Fruit fly (Drosophila melanogaster): ENCODE results near the gene CG4022.

CG4022 gene

dm6 chr3L:9422135-9422534 lies 11.5 kb upstream of the CG4022 start:
- peak; percentile 13 for TF ChIP-seq cad (GFP tag; optimal IDR thresholded peaks at IDR 0.05)
- TF ChIP-seq vnd (GFP tag; IDR thresholded peaks at IDR 0.05; ENCODE audit: partially characterized antibody): no peak
- TF ChIP-seq CG15479 (GFP tag; optimal IDR thresholded peaks at IDR 0.05): peak; percentile 59

- TF ChIP-seq p53 (GFP tag; optimal IDR thresholded peaks at IDR 0.05): peak; percentile 98
- no peak for TF ChIP-seq mld (GFP tag; IDR thresholded peaks at IDR 0.05; ENCODE audit: partially characterized antibody)
- TF ChIP-seq ac (GFP tag; optimal IDR thresholded peaks at IDR 0.05): peak; percentile 77
- peak in 1 of 2 experiments; percentile 20 for TF ChIP-seq tll (GFP tag; optimal IDR thresholded peaks at IDR 0.05)
Observed at dm6 chr3L:9421621-9422020, 11.0 kb upstream of the CG4022 start.

dm6 chr3L:9420819-9421130 lies 10.1 kb upstream of the CG4022 start:
- TF ChIP-seq grau (tag; optimal IDR thresholded peaks at IDR 0.05): peak; percentile 39
- TF ChIP-seq Pdp1 (GFP tag; optimal IDR thresholded peaks at IDR 0.05): peak in 1 of 2 experiments; percentile 52
- TF ChIP-seq Lim3 (GFP tag; IDR thresholded peaks at IDR 0.05): no peak

- TF ChIP-seq Ssrp (tag; optimal IDR thresholded peaks at IDR 0.05) (peak; percentile 34), CG17359 (tag; optimal IDR thresholded peaks at IDR 0.05) (peak; percentile 66), H15 (GFP tag; IDR thresholded peaks at IDR 0.05) (peak; percentile 37; the same call in 1 of the 3 replicates), Meics (GFP tag; optimal IDR thresholded peaks at IDR 0.05) (peak; percentile 30), HLH3B (GFP tag; IDR thresholded peaks at IDR 0.05) (peak; percentile 65; the same call in 1 of the 2 replicates), Dbx (GFP tag; IDR thresholded peaks at IDR 0.05) (0 out of 3 replicates have a peak, but pooled peaks have one; percentile 32), CG14014 (GFP tag; IDR thresholded peaks at IDR 0.05) (peak; percentile 53; the same call in 1 of the 2 replicates), CG30403 (GFP tag; optimal IDR thresholded peaks at IDR 0.05) (peak; percentile 38), CG11504 (tag; optimal IDR thresholded peaks at IDR 0.05) (peak; percentile 76), chif (GFP tag; optimal IDR thresholded peaks at IDR 0.05) (peak in 1 of 2 experiments; percentile 28), zfh1 (GFP tag; IDR thresholded peaks at IDR 0.05) (0 out of 3 replicates have a peak, but pooled peaks have one; percentile 16), Ada2b (GFP tag; IDR thresholded peaks at IDR 0.05) (peak; percentile 55), CG14667 (GFP tag; IDR thresholded peaks at IDR 0.05) (peak; percentile 18; the same call in 1 of the 2 replicates), dmrt99B (tag; optimal IDR thresholded peaks at IDR 0.05) (peak; percentile 75), jing (GFP tag; optimal IDR thresholded peaks at IDR 0.05) (peak; percentile 18), HHEX (GFP tag; optimal IDR thresholded peaks at IDR 0.05) (peak; percentile 42), tap (tag; optimal IDR thresholded peaks at IDR 0.05) (peak; percentile 44), CG12219 (GFP tag; optimal IDR thresholded peaks at IDR 0.05) (peak; percentile 22), Sox100B (GFP tag; optimal IDR thresholded peaks at IDR 0.05) (peak; percentile 50), CG3281 (GFP tag; optimal IDR thresholded peaks at IDR 0.05) (peak; percentile 25), Trl (optimal IDR thresholded peaks at IDR 0.05) (peak in 1 of 2 experiments; percentile 1), Trl (GFP tag; optimal IDR thresholded peaks at IDR 0.05) (no peak), E2f2 (GFP tag; IDR thresholded peaks at IDR 0.05) (peak; percentile 39; the same call in 1 of the 2 replicates), so (GFP tag; IDR thresholded peaks at IDR 0.05) (peak; percentile 68; the same call in 1 of the 3 replicates), slbo (GFP tag; IDR thresholded peaks at IDR 0.05) (peak; percentile 38), CG8944 (GFP tag; optimal IDR thresholded peaks at IDR 0.05) (no peak), CG6689 (GFP tag; IDR thresholded peaks at IDR 0.05) (peak; percentile 65; the same call in 1 of the 2 replicates), Blimp-1 (GFP tag; optimal IDR thresholded peaks at IDR 0.05) (peak; percentile 49), CG12744 (GFP tag; optimal IDR thresholded peaks at IDR 0.05) (peak; percentile 4), lbe (GFP tag; optimal IDR thresholded peaks at IDR 0.05) (peak; percentile 92), CG7745 (tag; optimal IDR thresholded peaks at IDR 0.05) (no peak), CG11247 (GFP tag; IDR thresholded peaks at IDR 0.05) (0 out of 2 replicates have a peak, but pooled peaks have one; percentile 19), oc (tag; optimal IDR thresholded peaks at IDR 0.05) (peak; percentile 8), aop (GFP tag; IDR thresholded peaks at IDR 0.05) (no peak)
Observed at dm6 chr3L:9420054-9420818, 9.6 kb upstream of the CG4022 start.

Data from whole organism, embryonic.